Fruit fly (Drosophila melanogaster) whole organism, embryonic: ENCODE results near the gene CG4364.
A peak's percentile ranks its signal among the peaks of the same experiment; 100 is the strongest.

Source experiments
- Awh ChIP-seq: fragments of 200-800 bp; sonication (Bioruptor generic); IDR thresholded peaks from 2 replicates; pipeline ENCODE4, ENCODE4 v1.3.6; 2022; ENCODE audit warnings: missing biosample characterization, missing genetic modification characterization
- BEAF-32 ChIP-seq: fragments of 200-800 bp; sonication (Bioruptor generic); optimal IDR thresholded peaks from 3 replicates; lab custom pipeline; 2017; ENCODE audit warnings: missing biosample characterization, missing genetic modification characterization, mild to moderate bottlenecking, moderate library complexity, missing genetic modification reagents
- CG1024 ChIP-seq: fragments of 200-800 bp; sonication (Bioruptor generic); IDR thresholded peaks from 2 replicates; pipeline ENCODE4 v1.3.6; 2022; ENCODE audit warnings: missing biosample characterization, missing genetic modification characterization
- CG11398 ChIP-seq: fragments of 200-800 bp; sonication (Bioruptor generic); optimal IDR thresholded peaks from 2 replicates; lab custom pipeline; 2016; ENCODE audit warnings: missing biosample characterization, missing genetic modification characterization
- CG11504 ChIP-seq: fragments of 200-800 bp; sonication (Bioruptor generic); optimal IDR thresholded peaks from 3 replicates; lab custom pipeline; 2019; ENCODE audit warnings: missing biosample characterization, mild to moderate bottlenecking, missing genetic modification characterization, moderate library complexity
- CG12299 ChIP-seq: fragments of 200-800 bp; sonication (Bioruptor generic); optimal IDR thresholded peaks from 2 replicates; lab custom pipeline; 2018; ENCODE audit warnings: missing biosample characterization, mild to moderate bottlenecking, missing genetic modification characterization
- CG13894 ChIP-seq: fragments of 200-800 bp; sonication (Bioruptor generic); optimal IDR thresholded peaks from 3 replicates; lab custom pipeline; 2018; ENCODE audit warnings: missing biosample characterization, mild to moderate bottlenecking, missing genetic modification characterization, moderate library complexity
- CG15073 ChIP-seq: fragments of 200-800 bp; sonication (Bioruptor generic); optimal IDR thresholded peaks from 2 replicates; lab custom pipeline; 2016; ENCODE audit warnings: missing biosample characterization, missing genetic modification characterization
- CG1602 ChIP-seq: fragments of 200-800 bp; sonication (Bioruptor generic); optimal IDR thresholded peaks from 3 replicates; lab custom pipeline; 2016; ENCODE audit warnings: missing biosample characterization, missing genetic modification characterization
- CG16815 ChIP-seq: fragments of 200-800 bp; sonication (Bioruptor generic); optimal IDR thresholded peaks from 3 replicates; lab custom pipeline; 2017; ENCODE audit warnings: missing biosample characterization, mild to moderate bottlenecking, missing genetic modification characterization
- CG17359 ChIP-seq: fragments of 200-800 bp; sonication (Bioruptor generic); optimal IDR thresholded peaks from 3 replicates; lab custom pipeline; 2018; ENCODE audit warnings: missing biosample characterization, mild to moderate bottlenecking, missing genetic modification characterization, moderate library complexity
- CG17829 ChIP-seq: fragments of 200-800 bp; optimal IDR thresholded peaks from 2 replicates; lab custom pipeline; 2019; ENCODE audit warnings: missing biosample characterization, mild to moderate bottlenecking, missing genetic modification characterization, moderate library complexity
- CG18476 ChIP-seq: fragments of 200-800 bp; sonication (Bioruptor generic); optimal IDR thresholded peaks from 2 replicates; lab custom pipeline; 2016; ENCODE audit warnings: missing biosample characterization, mild to moderate bottlenecking, missing genetic modification characterization
- CG3838 ChIP-seq: fragments of 200-800 bp; sonication (Bioruptor generic); optimal IDR thresholded peaks from 3 replicates; lab custom pipeline; 2016; ENCODE audit warnings: missing biosample characterization, missing genetic modification characterization
- CG42726 ChIP-seq: fragments of 200-800 bp; sonication (Bioruptor generic); IDR thresholded peaks from 2 replicates; pipeline ENCODE4 v1.3.6; 2022; ENCODE audit warnings: missing biosample characterization, missing genetic modification characterization; ENCODE audit not compliant: partially characterized antibody
- CG4424 ChIP-seq: fragments of 200-800 bp; sonication (Bioruptor generic); optimal IDR thresholded peaks from 3 replicates; lab custom pipeline; 2016; ENCODE audit warnings: missing biosample characterization, missing genetic modification characterization
- CG5180 ChIP-seq: fragments of 200-800 bp; sonication (Bioruptor generic); optimal IDR thresholded peaks from 3 replicates; lab custom pipeline; 2017; ENCODE audit warnings: missing biosample characterization, missing genetic modification characterization, mild to moderate bottlenecking, moderate library complexity, missing genetic modification reagents
- CG6254 ChIP-seq: fragments of 200-800 bp; sonication (Bioruptor generic); optimal IDR thresholded peaks from 3 replicates; lab custom pipeline; 2017; ENCODE audit warnings: mild to moderate bottlenecking, missing biosample characterization, missing genetic modification reagents, missing genetic modification characterization
- CG7786 ChIP-seq: fragments of 200-800 bp; sonication (Bioruptor generic); optimal IDR thresholded peaks from 2 replicates; lab custom pipeline; 2016; ENCODE audit warnings: missing biosample characterization, missing genetic modification characterization
- CG8478 ChIP-seq: fragments of >200 bp; optimal IDR thresholded peaks from 2 replicates; lab custom pipeline; 2018
- CG8924 ChIP-seq: fragments of 200-800 bp; optimal IDR thresholded peaks from 3 replicates; lab custom pipeline; 2019; ENCODE audit warnings: missing biosample characterization, mild to moderate bottlenecking, missing genetic modification characterization, moderate library complexity
- CG9437 ChIP-seq: fragments of 200-800 bp; sonication (Bioruptor generic); optimal IDR thresholded peaks from 2 replicates; lab custom pipeline; 2018; ENCODE audit warnings: missing biosample characterization, mild to moderate bottlenecking, missing genetic modification characterization
- CG9932 ChIP-seq: fragments of 200-800 bp; sonication (Bioruptor generic); IDR thresholded peaks from 2 replicates; pipeline ENCODE4 v1.3.6; 2022; ENCODE audit warnings: missing biosample characterization, missing genetic modification characterization
- Fer1 ChIP-seq: fragments of 200-800 bp; sonication (Bioruptor generic); optimal IDR thresholded peaks from 2 replicates; lab custom pipeline; 2017; ENCODE audit warnings: missing biosample characterization, mild to moderate bottlenecking, missing genetic modification characterization
- H15 ChIP-seq: fragments of 200-800 bp; sonication (Bioruptor generic); IDR thresholded peaks from 3 replicates; pipeline ENCODE4 v1.3.6; 2022; ENCODE audit warnings: missing biosample characterization, missing genetic modification characterization
- NC2β ChIP-seq: fragments of 200-800 bp; sonication (Bioruptor generic); optimal IDR thresholded peaks from 2 replicates; lab custom pipeline; 2016; ENCODE audit warnings: missing biosample characterization, missing genetic modification characterization
- NFAT ChIP-seq: fragments of 200-800 bp; sonication (Bioruptor generic); IDR thresholded peaks from 2 replicates; pipeline ENCODE4 v1.3.6; 2022; ENCODE audit warnings: missing biosample characterization, missing genetic modification characterization
- NfI ChIP-seq: fragments of 200-800 bp; sonication (Bioruptor generic); optimal IDR thresholded peaks from 3 replicates; lab custom pipeline; 2018; ENCODE audit warnings: missing biosample characterization, mild to moderate bottlenecking, missing genetic modification characterization, moderate library complexity
- ac ChIP-seq: fragments of 200-800 bp; sonication (Bioruptor generic); optimal IDR thresholded peaks from 3 replicates; lab custom pipeline; 2017; ENCODE audit warnings: missing biosample characterization, mild to moderate bottlenecking, missing genetic modification characterization
- az2 ChIP-seq: fragments of 200-800 bp; sonication (Bioruptor generic); optimal IDR thresholded peaks from 3 replicates; lab custom pipeline; 2016; ENCODE audit warnings: missing biosample characterization, missing genetic modification characterization
- chn ChIP-seq: fragments of 200-800 bp; sonication (Bioruptor generic); optimal IDR thresholded peaks from 2 replicates; lab custom pipeline; 2016; ENCODE audit warnings: missing biosample characterization, missing genetic modification characterization
- da ChIP-seq: fragments of 200-800 bp; sonication (Bioruptor generic); optimal IDR thresholded peaks from 2 replicates; lab custom pipeline; 2016; ENCODE audit warnings: missing biosample characterization, missing genetic modification characterization
- dati ChIP-seq: fragments of 200-800 bp; sonication (Bioruptor generic); IDR thresholded peaks from 2 replicates; pipeline ENCODE4 v1.3.6; 2022; ENCODE audit warnings: missing biosample characterization, missing genetic modification characterization
- ewg ChIP-seq: fragments of 200-800 bp; sonication (Bioruptor generic); optimal IDR thresholded peaks from 3 replicates; lab custom pipeline; 2017; ENCODE audit warnings: mild to moderate bottlenecking, missing biosample characterization, missing genetic modification reagents, missing genetic modification characterization
- fu2 ChIP-seq: fragments of 200-800 bp; sonication (Bioruptor generic); optimal IDR thresholded peaks from 2 replicates; lab custom pipeline; 2016; ENCODE audit warnings: missing biosample characterization, missing genetic modification characterization
- gfzf ChIP-seq: fragments of 200-800 bp; sonication (Bioruptor generic); optimal IDR thresholded peaks from 2 replicates; lab custom pipeline; 2016; ENCODE audit warnings: missing biosample characterization, mild to moderate bottlenecking, missing genetic modification characterization, moderate library complexity
- gsb ChIP-seq: fragments of 200-800 bp; sonication (Bioruptor generic); IDR thresholded peaks from 2 replicates; pipeline ENCODE4 v1.3.6; 2022; ENCODE audit warnings: missing biosample characterization, missing genetic modification characterization
- her ChIP-seq: fragments of 200-800 bp; sonication (Bioruptor generic); optimal IDR thresholded peaks from 2 replicates; lab custom pipeline; 2016; ENCODE audit warnings: missing biosample characterization, missing genetic modification characterization
- kni ChIP-seq: fragments of 200-800 bp; sonication (Bioruptor generic); optimal IDR thresholded peaks from 3 replicates; lab custom pipeline; 2017; ENCODE audit warnings: mild to moderate bottlenecking, missing biosample characterization, missing genetic modification reagents, missing genetic modification characterization
- knrl ChIP-seq: fragments of 200-800 bp; sonication (Bioruptor generic); IDR thresholded peaks from 3 replicates; pipeline ENCODE4 v1.3.6; 2022; ENCODE audit warnings: missing biosample characterization, missing genetic modification characterization; ENCODE audit not compliant: partially characterized antibody
- mam ChIP-seq: fragments of 200-800 bp; sonication (Bioruptor generic); optimal IDR thresholded peaks from 3 replicates; lab custom pipeline; 2016; ENCODE audit warnings: missing biosample characterization, missing genetic modification characterization
- mld ChIP-seq: fragments of 200-800 bp; sonication (Bioruptor generic); IDR thresholded peaks from 3 replicates; pipeline ENCODE4 v1.3.6; 2022; ENCODE audit warnings: missing biosample characterization, missing genetic modification characterization; ENCODE audit not compliant: partially characterized antibody
- onecut ChIP-seq: fragments of 200-800 bp; sonication (Bioruptor generic); IDR thresholded peaks from 2 replicates; pipeline ENCODE4 v1.3.6; 2022; ENCODE audit warnings: missing biosample characterization, missing genetic modification characterization
- org-1 ChIP-seq: fragments of 200-800 bp; sonication (Bioruptor generic); optimal IDR thresholded peaks from 2 replicates; lab custom pipeline; 2017; ENCODE audit warnings: missing biosample characterization, missing genetic modification characterization
- pan ChIP-seq, 4 experiments: fragments of >200 bp in 3 of 4; fragments of 200-800 bp in 1 of 4; sonication (Bioruptor generic) in 1 of 4; optimal IDR thresholded peaks in 3 of 4; IDR thresholded peaks in 1 of 4; 2 replicates each; pipeline versions ENCODE4 v1.3.6 to Lab custom; 2017 to 2022; ENCODE audit warnings: missing biosample characterization in 2 of 4, missing genetic modification characterization in 2 of 4, mixed read lengths in 1 of 4
- ro ChIP-seq: fragments of 200-800 bp; sonication (Bioruptor generic); IDR thresholded peaks from 2 replicates; pipeline ENCODE4 v1.3.6; 2022; ENCODE audit warnings: missing biosample characterization, missing genetic modification characterization
- run ChIP-seq: fragments of 200-800 bp; sonication (Bioruptor generic); optimal IDR thresholded peaks from 3 replicates; lab custom pipeline; 2018; ENCODE audit warnings: missing biosample characterization, mild to moderate bottlenecking, missing genetic modification characterization
- sens ChIP-seq: fragments of 200-800 bp; sonication (Bioruptor generic); peaks from one replicate; lab custom pipeline; 2016; ENCODE audit warnings: missing biosample characterization, missing genetic modification characterization
- yki ChIP-seq: fragments of >200 bp; optimal IDR thresholded peaks from 3 replicates; lab custom pipeline; 2018
- z ChIP-seq: fragments of 200-800 bp; sonication (Bioruptor generic); IDR thresholded peaks from 3 replicates; pipeline ENCODE4 v1.3.6; 2022; ENCODE audit warnings: missing biosample characterization, missing genetic modification characterization
- zen ChIP-seq: fragments of 200-800 bp; sonication (Bioruptor generic); optimal IDR thresholded peaks from 3 replicates; lab custom pipeline; 2018; ENCODE audit warnings: missing biosample characterization, mild to moderate bottlenecking, missing genetic modification characterization, moderate library complexity

Gene CG4364

DNA sequence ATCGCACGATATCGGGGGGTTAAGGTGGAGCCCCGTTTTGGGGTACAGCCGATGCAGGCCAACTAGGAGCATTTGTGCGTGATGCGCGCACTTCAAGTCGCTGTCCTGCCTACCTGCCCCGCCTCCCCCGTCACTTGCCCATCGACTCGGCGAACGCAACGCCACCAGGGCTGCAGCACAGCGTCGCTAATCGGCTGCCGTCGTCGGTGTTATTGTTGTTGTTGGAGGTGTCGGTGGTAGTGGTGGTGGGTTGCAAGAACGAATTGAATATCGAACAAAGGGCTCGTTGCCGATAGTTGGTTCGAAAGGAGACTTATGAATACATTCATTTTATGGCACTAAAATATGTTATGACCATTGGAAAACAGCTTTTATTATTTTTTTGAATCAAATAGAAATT lies 47.8 kb upstream of the CG4364 start (continued):
- TF ChIP-seq CG8924 (tag; lab: Kevin White, UChicago) (peak; percentile 61), CG11398 (GFP tag; lab: Kevin White, UChicago) (no peak), CG11504 (tag; lab: Kevin White, UChicago) (no peak), ewg (GFP tag; lab: Kevin White, UChicago) (peak; percentile 57), NfI (peak; percentile 67), CG1602 (GFP tag; lab: Kevin White, UChicago) (peak; percentile 19), CG1024 (peak; percentile 55; the same call in 1 of the 2 replicates), sens (GFP tag; lab: Kevin White, UChicago) (peak; percentile 75), CG12299 (tag; lab: Kevin White, UChicago) (no peak), dati (GFP tag; lab: Robert Waterston, UW) (0 out of 2 replicates have a peak, but pooled peaks have one; percentile 7), kni (GFP tag; lab: Kevin White, UChicago) (no peak), NFAT (GFP tag; lab: Robert Waterston, UW) (peak; percentile 86), az2 (GFP tag; lab: Kevin White, UChicago) (peak; percentile 61), da (GFP tag; lab: Kevin White, UChicago) (peak; percentile 23), ac (GFP tag; lab: Kevin White, UChicago) (no peak), onecut (peak; percentile 59; the same call in 1 of the 2 replicates), her (GFP tag; lab: Kevin White, UChicago) (peak; percentile 57), BEAF-32 (peak; percentile 91), CG9437 (GFP tag; lab: Kevin White, UChicago) (no peak), CG6254 (no peak), gfzf (GFP tag; lab: Kevin White, UChicago) (peak; percentile 12), CG18476 (GFP tag; lab: Kevin White, UChicago) (no peak), fu2 (GFP tag; lab: Kevin White, UChicago) (peak; percentile 63), yki (lab: Kevin White, UChicago) (no peak), run (tag; lab: Kevin White, UChicago) (no peak), mam (GFP tag; lab: Kevin White, UChicago) (peak; percentile 71), CG5180 (GFP tag; lab: Kevin White, UChicago) (peak; percentile 70), Fer1 (GFP tag; lab: Kevin White, UChicago) (peak; percentile 23), org-1 (GFP tag; lab: Kevin White, UChicago) (no peak), CG16815 (GFP tag; lab: Kevin White, UChicago) (peak; percentile 4), Awh (GFP tag; lab: Robert Waterston, UW) (0 out of 2 replicates have a peak, but pooled peaks have one; percentile 12), CG4424 (GFP tag; lab: Kevin White, UChicago) (no peak), gsb (peak; percentile 48), z (GFP tag; lab: Robert Waterston, UW) (no peak), ro (GFP tag; lab: Robert Waterston, UW) (no peak), pan (optimal IDR thresholded peaks at IDR 0.05; lab: Kevin White, UChicago) (no peak), pan (GFP tag; optimal IDR thresholded peaks at IDR 0.05 in 1 of 2, IDR thresholded peaks at IDR 0.05 in 1 of 2) (peak in 1 of 2 experiments; percentile 72), H15 (GFP tag; lab: Robert Waterston, UW) (peak; percentile 60; the same call in 1 of the 3 replicates), CG17359 (peak; percentile 42), CG15073 (no peak), CG42726 (GFP tag; lab: Robert Waterston, UW) (peak; percentile 93), CG9932 (GFP tag; lab: Robert Waterston, UW) (peak; percentile 92), mld (GFP tag; lab: Robert Waterston, UW) (peak; percentile 85), knrl (GFP tag; lab: Robert Waterston, UW) (peak; percentile 92), CG7786 (peak; percentile 52), CG8478 (no peak), CG13894 (tag; lab: Kevin White, UChicago) (peak; percentile 78), CG3838 (no peak), chn (GFP tag; lab: Kevin White, UChicago) (peak; percentile 65), NC2β (GFP tag; lab: Kevin White, UChicago) (no peak), zen (tag; lab: Kevin White, UChicago) (peak; percentile 35), CG17829 (tag; lab: Kevin White, UChicago) (peak; percentile 69)
